Worm (Caenorhabditis elegans) whole organism, L1 larva: Measurements from ENCODE around the gene sup-9.

ENCODE experiments used
- mep-1 ChIP-seq: fragments of 150-350 bp; optimal IDR thresholded peaks from 2 replicates; lab custom pipeline; 2014; ENCODE audit warnings: missing biosample characterization, missing genetic modification characterization
- pag-3 ChIP-seq: sonication (generic microtip); optimal IDR thresholded peaks from 2 replicates; lab custom pipeline; 2017; ENCODE audit warnings: missing genetic modification characterization, mild to moderate bottlenecking, missing compliant biosample characterization, antibody characterized with exemption, borderline replicate concordance; ENCODE audit not compliant: insufficient read depth
- pqm-1 ChIP-seq: sonication (generic microtip); optimal IDR thresholded peaks from 3 replicates; lab custom pipeline; 2017; ENCODE audit warnings: missing biosample characterization, missing genetic modification characterization

DNA sequence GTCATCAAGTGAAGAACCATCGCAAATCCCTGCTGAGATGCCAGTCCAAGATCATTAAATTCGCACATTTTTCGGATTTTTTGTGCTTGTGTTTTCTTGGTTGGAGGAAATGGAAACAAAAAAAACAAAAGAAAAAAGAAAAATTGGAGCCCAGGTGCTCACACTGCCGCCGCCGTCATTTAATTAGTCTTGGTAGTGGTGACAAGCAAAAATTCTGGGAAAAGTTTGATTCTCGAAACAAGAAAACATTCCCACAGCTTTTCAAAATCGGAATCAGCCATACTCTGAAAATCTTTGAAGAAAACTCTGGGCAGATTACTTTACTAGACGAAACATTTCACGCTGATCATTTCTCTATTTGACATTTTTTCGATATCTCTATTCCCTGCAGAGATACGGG is 18.4 kb upstream of the sup-9 start, which contains the start of gene srh-128:
- no peak for TF ChIP-seq pag-3 (tag; lab: Kevin White, UChicago)
- TF ChIP-seq pqm-1 (tag; lab: Kevin White, UChicago): no peak
- TF ChIP-seq mep-1: no peak
